Fruit fly (Drosophila melanogaster) whole organism, prepupa: Measurements from ENCODE around the gene Rala.

Experiments
- CG8119 ChIP-seq: fragments of 200-800 bp; sonication (Bioruptor generic); IDR thresholded peaks from 3 replicates; pipeline ENCODE4 v1.3.6; 2022; ENCODE audit warnings: missing biosample characterization, missing genetic modification characterization
- Lpt ChIP-seq: fragments of 200-800 bp; sonication (Bioruptor generic); optimal IDR thresholded peaks from 3 replicates; lab custom pipeline; 2016; ENCODE audit warnings: missing biosample characterization, missing genetic modification characterization
- Sox102F ChIP-seq: fragments of 200-800 bp; sonication (Bioruptor generic); optimal IDR thresholded peaks from 2 replicates; lab custom pipeline; 2016; ENCODE audit warnings: missing biosample characterization, mild to moderate bottlenecking, missing genetic modification characterization
- eg ChIP-seq: fragments of 200-800 bp; sonication (Bioruptor generic); IDR thresholded peaks from 3 replicates; pipeline ENCODE4 v1.3.6; 2022; ENCODE audit warnings: missing biosample characterization, missing genetic modification characterization
- pdm3 ChIP-seq: fragments of 200-800 bp; sonication (Bioruptor generic); optimal IDR thresholded peaks from 3 replicates; lab custom pipeline; 2016; ENCODE audit warnings: missing biosample characterization, missing genetic modification characterization

dm6 chrX:3737774-3738173 is 18.3 kb upstream of the Rala start:
- TF ChIP-seq CG8119 (GFP tag; lab: Robert Waterston, UW) (no peak), Lpt (no peak), pdm3 (GFP tag; lab: Kevin White, UChicago) (no peak), eg (GFP tag; lab: Robert Waterston, UW) (no peak), Sox102F (no peak)
